Fruit fly (Drosophila melanogaster): ENCODE results near the gene Ggt-1.

Gene Ggt-1

DNA sequence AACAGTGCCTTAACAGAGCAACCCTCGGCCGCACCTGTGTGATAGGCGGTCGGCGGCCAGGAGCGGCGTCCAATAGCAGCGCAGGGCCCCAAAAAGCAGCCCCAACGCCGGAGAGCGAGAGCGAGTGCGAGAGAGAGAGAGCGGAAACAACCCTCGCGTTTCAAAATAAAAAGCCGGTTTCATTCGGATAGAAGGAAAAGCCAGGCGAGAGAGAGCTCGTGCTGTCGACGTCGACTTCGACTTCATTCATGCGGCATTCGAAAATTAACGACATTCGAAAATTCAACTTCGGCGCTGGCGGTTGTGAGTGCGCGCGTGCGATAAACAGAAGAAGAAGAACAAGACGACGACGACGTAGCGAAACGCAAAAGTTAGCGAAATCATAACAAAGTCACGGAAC, 22.1 kb upstream of the Ggt-1 start:
- TF ChIP-seq CG10348 (GFP tag; IDR thresholded peaks at IDR 0.05) (no peak), EcR (GFP tag; optimal IDR thresholded peaks at IDR 0.05) (peak; percentile 2), Pif1A (GFP tag; optimal IDR thresholded peaks at IDR 0.05) (no peak), CG12605 (GFP tag; IDR thresholded peaks at IDR 0.05) (peak; percentile 44), Ets98B (GFP tag; IDR thresholded peaks at IDR 0.05) (peak; percentile 26; the same call in 1 of the 2 replicates), gl (tag; optimal IDR thresholded peaks at IDR 0.05) (no peak), fd96Ca (GFP tag; IDR thresholded peaks at IDR 0.05) (peak; percentile 51; the same call in 1 of the 3 replicates), CG4496 (GFP tag; IDR thresholded peaks at IDR 0.05) (0 out of 3 replicates have a peak, but pooled peaks have one; percentile 48), CG14655 (GFP tag; optimal IDR thresholded peaks at IDR 0.05) (no peak), CG13204 (GFP tag; optimal IDR thresholded peaks at IDR 0.05) (peak; percentile 57), CG9948 (tag; optimal IDR thresholded peaks at IDR 0.05) (no peak), CG32121 (GFP tag; IDR thresholded peaks at IDR 0.05) (peak; percentile 31; the same call in 1 of the 2 replicates)

DNA sequence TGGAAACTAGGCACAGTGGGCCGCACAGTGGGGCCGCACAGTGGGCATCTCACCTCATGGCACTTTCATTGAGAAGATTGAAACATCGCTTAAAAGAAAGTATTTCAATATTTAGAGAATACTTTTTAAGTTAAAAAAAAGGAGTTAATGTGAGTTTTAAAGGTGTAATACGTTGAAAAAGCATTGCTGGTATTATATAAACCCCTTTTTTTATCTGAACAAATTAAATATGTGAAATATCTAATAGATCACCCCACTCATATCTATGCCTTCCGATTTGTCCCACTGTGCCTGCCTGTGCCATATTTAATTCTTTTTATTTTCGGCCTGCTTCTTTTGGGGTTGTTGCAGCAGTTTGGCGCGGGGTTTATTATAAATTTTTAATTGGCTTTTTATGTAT, 21.0 kb upstream of the Ggt-1 start:
- TF ChIP-seq CG8301 (tag; optimal IDR thresholded peaks at IDR 0.05) (no peak), gl (tag; optimal IDR thresholded peaks at IDR 0.05) (no peak), Pif1A (GFP tag; optimal IDR thresholded peaks at IDR 0.05) (peak; percentile 18), fd96Ca (GFP tag; IDR thresholded peaks at IDR 0.05) (no peak), CG4496 (GFP tag; IDR thresholded peaks at IDR 0.05) (no peak), CG9948 (tag; optimal IDR thresholded peaks at IDR 0.05) (peak; percentile 25), CG17806 (tag; optimal IDR thresholded peaks at IDR 0.05) (no peak), CG34367 (tag; optimal IDR thresholded peaks at IDR 0.05) (peak; percentile 13), CG13204 (GFP tag; optimal IDR thresholded peaks at IDR 0.05) (no peak), CG15710 (tag; optimal IDR thresholded peaks at IDR 0.05) (peak; percentile 22), Snoo (tag; optimal IDR thresholded peaks at IDR 0.05) (no peak), EcR (GFP tag; optimal IDR thresholded peaks at IDR 0.05) (no peak), CG8159 (tag; optimal IDR thresholded peaks at IDR 0.05) (peak; percentile 25)

dm6 chrX:18528166-18528733, 15.9 kb upstream of the Ggt-1 start, which contains the start of the genes CG15042 and CG15047:
Gene CG15042 (minus strand): TSS chrX:18528266.
Gene CG15047 (plus strand): TSS chrX:18528683.
- TF ChIP-seq Snoo (tag; optimal IDR thresholded peaks at IDR 0.05), result no peak
- no peak for TF ChIP-seq Pif1A (GFP tag; optimal IDR thresholded peaks at IDR 0.05)
- no peak for TF ChIP-seq CG8301 (tag; optimal IDR thresholded peaks at IDR 0.05)
- TF ChIP-seq CG13204 (GFP tag; optimal IDR thresholded peaks at IDR 0.05), result no peak
- TF ChIP-seq CG34367 (tag; optimal IDR thresholded peaks at IDR 0.05), result no peak
- TF ChIP-seq fd96Ca (GFP tag; IDR thresholded peaks at IDR 0.05), result no peak
- no peak for TF ChIP-seq EcR (GFP tag; optimal IDR thresholded peaks at IDR 0.05)
- no peak for TF ChIP-seq CG14655 (GFP tag; optimal IDR thresholded peaks at IDR 0.05)
- TF ChIP-seq Pif1B (GFP tag; optimal IDR thresholded peaks at IDR 0.05), result no peak
- no peak for TF ChIP-seq CG32121 (GFP tag; IDR thresholded peaks at IDR 0.05)
- TF ChIP-seq CG9948 (tag; optimal IDR thresholded peaks at IDR 0.05), result no peak
- no peak for TF ChIP-seq CG15710 (tag; optimal IDR thresholded peaks at IDR 0.05)
- TF ChIP-seq CG4496 (GFP tag; IDR thresholded peaks at IDR 0.05), result no peak
- no peak for TF ChIP-seq gl (tag; optimal IDR thresholded peaks at IDR 0.05)
- no peak for TF ChIP-seq CG12605 (GFP tag; IDR thresholded peaks at IDR 0.05)
- no peak for TF ChIP-seq D1 (tag; optimal IDR thresholded peaks at IDR 0.05)

DNA sequence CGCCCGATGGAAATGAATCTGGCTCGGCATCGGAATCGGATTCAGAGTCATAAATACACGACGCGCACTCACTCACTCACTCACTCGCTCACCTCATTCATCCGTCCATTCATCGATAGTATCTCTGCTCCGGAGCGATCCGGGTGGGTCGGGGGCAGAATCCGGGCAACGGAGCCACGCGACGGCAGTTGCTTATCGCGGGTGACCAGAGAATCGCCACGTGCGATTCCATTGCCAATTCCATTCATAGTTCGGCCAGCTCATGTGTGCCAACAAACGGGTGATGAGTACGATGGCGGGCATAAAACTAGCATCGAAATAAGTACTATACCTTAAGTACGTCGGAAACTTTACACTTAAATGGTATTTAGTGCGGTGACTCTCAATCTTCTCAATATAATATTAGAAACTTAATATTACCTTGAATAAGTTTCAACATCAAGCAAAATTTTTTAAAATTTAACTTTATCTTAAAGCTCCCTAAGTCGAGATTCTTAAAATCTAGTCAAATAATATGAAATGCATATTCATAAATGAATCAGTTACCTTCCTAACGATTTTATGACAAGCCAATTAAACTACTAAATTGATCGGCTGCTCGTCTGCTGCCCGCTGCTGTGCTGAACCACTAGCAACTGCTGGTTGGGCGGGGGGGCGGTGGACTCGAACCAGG, 12.4 kb upstream of the Ggt-1 start:
- TF ChIP-seq CG14655 (GFP tag; optimal IDR thresholded peaks at IDR 0.05), result peak; percentile 66
- peak; percentile 70 for TF ChIP-seq CG8159 (tag; optimal IDR thresholded peaks at IDR 0.05)
- TF ChIP-seq Pif1A (GFP tag; optimal IDR thresholded peaks at IDR 0.05), result peak; percentile 24
- TF ChIP-seq CG9948 (tag; optimal IDR thresholded peaks at IDR 0.05), result peak; percentile 41
- TF ChIP-seq CG17806 (tag; optimal IDR thresholded peaks at IDR 0.05), result peak; percentile 44
- TF ChIP-seq CG15710 (tag; optimal IDR thresholded peaks at IDR 0.05), result peak; percentile 49
- TF ChIP-seq Ets98B (GFP tag; IDR thresholded peaks at IDR 0.05), result no peak
- TF ChIP-seq CG10348 (GFP tag; IDR thresholded peaks at IDR 0.05), result no peak
- TF ChIP-seq Pif1B (GFP tag; optimal IDR thresholded peaks at IDR 0.05), result no peak
- no peak for TF ChIP-seq rn (GFP tag; IDR thresholded peaks at IDR 0.05)
- peak; percentile 3 for TF ChIP-seq Snoo (tag; optimal IDR thresholded peaks at IDR 0.05)
- no peak for TF ChIP-seq fd96Ca (GFP tag; IDR thresholded peaks at IDR 0.05)
- TF ChIP-seq CG34367 (tag; optimal IDR thresholded peaks at IDR 0.05), result peak; percentile 14
- peak; percentile 52 for TF ChIP-seq CG8301 (tag; optimal IDR thresholded peaks at IDR 0.05)

- TF ChIP-seq fd96Ca (GFP tag; IDR thresholded peaks at IDR 0.05) (no peak), CG13204 (GFP tag; optimal IDR thresholded peaks at IDR 0.05) (no peak), CG34367 (tag; optimal IDR thresholded peaks at IDR 0.05) (no peak), CG32121 (GFP tag; IDR thresholded peaks at IDR 0.05) (no peak), Pif1B (GFP tag; optimal IDR thresholded peaks at IDR 0.05) (no peak), D1 (tag; optimal IDR thresholded peaks at IDR 0.05) (no peak), CG8301 (tag; optimal IDR thresholded peaks at IDR 0.05) (no peak), Snoo (tag; optimal IDR thresholded peaks at IDR 0.05) (no peak), CG12605 (GFP tag; IDR thresholded peaks at IDR 0.05) (no peak), CG4496 (GFP tag; IDR thresholded peaks at IDR 0.05) (no peak), CG9948 (tag; optimal IDR thresholded peaks at IDR 0.05) (no peak)
Measured at dm6 chrX:18523146-18523812, 11.0 kb upstream of the Ggt-1 start.

Measured in whole organism, pupa.